Worm (Caenorhabditis elegans) whole organism, L2 larva: Measurements from ENCODE around the gene F38A6.4.

Source experiments
- elt-3 ChIP-seq: sonication (generic microtip); optimal IDR thresholded peaks from 2 replicates; lab custom pipeline; 2017; ENCODE audit warnings: missing biosample characterization, missing genetic modification characterization
- lsy-2 ChIP-seq, 2 experiments: fragments of 150-350 bp in 1 of 2; sonication (generic microtip) in 1 of 2; optimal IDR thresholded peaks; 2 replicates each; lab custom pipeline; 2014 to 2017; ENCODE audit warnings: missing biosample characterization in 2 of 2, missing genetic modification characterization in 2 of 2
- nhr-25 ChIP-seq: fragments of 150-350 bp; sonication (generic microtip); optimal IDR thresholded peaks from 3 replicates; lab custom pipeline; 2014; ENCODE audit warnings: missing biosample characterization, missing genetic modification characterization
- nhr-6 ChIP-seq: fragments of 150-350 bp; optimal IDR thresholded peaks from 2 replicates; lab custom pipeline; 2014; ENCODE audit warnings: missing biosample characterization, missing genetic modification characterization
- nhr-77 ChIP-seq: fragments of 150-350 bp; optimal IDR thresholded peaks from 2 replicates; lab custom pipeline; 2014; ENCODE audit warnings: missing biosample characterization, missing genetic modification characterization
- snpc-4 ChIP-seq: fragments of 150-350 bp; optimal IDR thresholded peaks from 2 replicates; lab custom pipeline; 2014; ENCODE audit warnings: missing biosample characterization, missing genetic modification characterization
- ztf-11 ChIP-seq: sonication (generic microtip); optimal IDR thresholded peaks from 2 replicates; lab custom pipeline; 2017; ENCODE audit warnings: missing biosample characterization, missing genetic modification characterization

DNA sequence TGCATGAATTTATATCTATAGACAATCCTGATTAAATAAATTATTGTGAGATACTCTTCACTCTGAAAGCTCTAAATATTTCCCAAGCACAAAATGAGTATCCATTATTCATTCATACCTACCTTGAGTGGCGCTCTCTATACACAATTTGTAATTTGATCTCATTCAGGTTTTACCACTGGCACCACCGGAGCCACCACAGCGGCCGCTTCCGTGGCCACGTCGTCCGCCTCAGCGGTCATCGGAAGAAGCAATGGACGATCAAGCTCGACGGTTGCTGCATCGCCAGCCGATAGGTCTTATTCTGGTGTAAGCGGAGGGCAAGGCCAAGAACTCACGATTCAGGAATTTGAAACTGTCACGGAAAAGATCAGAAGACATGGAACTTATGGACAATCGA lies 17.9 kb downstream of the F38A6.4 start:
- TF ChIP-seq nhr-77 (no peak), elt-3 (tag; lab: Kevin White, UChicago) (no peak), snpc-4 (tag; lab: Kevin White, UChicago) (no peak), nhr-6 (tag; lab: Kevin White, UChicago) (no peak), lsy-2 (tag; optimal IDR thresholded peaks at IDR 0.05; lab: Kevin White, UChicago) (no peak), nhr-25 (tag; lab: Kevin White, UChicago) (no peak), ztf-11 (tag; lab: Kevin White, UChicago) (no peak)
